Fruit fly (Drosophila melanogaster) whole organism, embryonic: ENCODE measurements around the gene DAAM.

Experiments used
- CG10565 ChIP-seq: fragments of 200-800 bp; sonication (Bioruptor generic); optimal IDR thresholded peaks from 3 replicates; lab custom pipeline; 2016; ENCODE audit warnings: missing biosample characterization, mild to moderate bottlenecking, missing genetic modification characterization
- CG13287 ChIP-seq: fragments of 200-800 bp; sonication (Bioruptor generic); IDR thresholded peaks from 2 replicates; pipeline ENCODE4 v1.3.6; 2022; ENCODE audit warnings: missing biosample characterization, missing genetic modification characterization; ENCODE audit not compliant: partially characterized antibody
- CG13424 ChIP-seq: fragments of 200-800 bp; sonication (Bioruptor generic); optimal IDR thresholded peaks from 2 replicates; lab custom pipeline; 2019; ENCODE audit warnings: missing biosample characterization, mild to moderate bottlenecking, missing genetic modification characterization, moderate library complexity
- CG17186 ChIP-seq: fragments of 200-800 bp; sonication (Bioruptor generic); optimal IDR thresholded peaks from 3 replicates; lab custom pipeline; 2017; ENCODE audit warnings: missing biosample characterization, missing genetic modification reagents, missing genetic modification characterization
- CG17385 ChIP-seq: fragments of 200-800 bp; sonication (Bioruptor generic); optimal IDR thresholded peaks from 3 replicates; lab custom pipeline; 2018; ENCODE audit warnings: missing biosample characterization, mild to moderate bottlenecking, missing genetic modification characterization
- CG17829 ChIP-seq: fragments of 200-800 bp; optimal IDR thresholded peaks from 2 replicates; lab custom pipeline; 2019; ENCODE audit warnings: missing biosample characterization, mild to moderate bottlenecking, missing genetic modification characterization, moderate library complexity
- CG2120 ChIP-seq: fragments of 200-800 bp; sonication (Bioruptor generic); optimal IDR thresholded peaks from 3 replicates; lab custom pipeline; 2016; ENCODE audit warnings: missing biosample characterization, missing genetic modification characterization
- CG2712 ChIP-seq: fragments of 200-800 bp; optimal IDR thresholded peaks from 3 replicates; lab custom pipeline; 2019; ENCODE audit warnings: missing biosample characterization, mild to moderate bottlenecking, missing genetic modification characterization, moderate library complexity
- CG33557 ChIP-seq: fragments of 200-800 bp; sonication (Bioruptor generic); optimal IDR thresholded peaks from 2 replicates; lab custom pipeline; 2019; ENCODE audit warnings: missing biosample characterization, mild to moderate bottlenecking, missing genetic modification characterization, moderate library complexity
- CG4617 ChIP-seq: fragments of 200-800 bp; sonication (Bioruptor generic); optimal IDR thresholded peaks from 3 replicates; lab custom pipeline; 2016; ENCODE audit warnings: missing biosample characterization, missing genetic modification characterization, borderline replicate concordance
- CG6254 ChIP-seq: fragments of 200-800 bp; sonication (Bioruptor generic); optimal IDR thresholded peaks from 3 replicates; lab custom pipeline; 2017; ENCODE audit warnings: mild to moderate bottlenecking, missing biosample characterization, missing genetic modification reagents, missing genetic modification characterization
- CG7928 ChIP-seq: fragments of 200-800 bp; sonication (Bioruptor generic); optimal IDR thresholded peaks from 2 replicates; lab custom pipeline; 2017; ENCODE audit warnings: missing biosample characterization, mild to moderate bottlenecking, missing genetic modification characterization
- CG8944 ChIP-seq: fragments of 200-800 bp; sonication (Bioruptor generic); optimal IDR thresholded peaks from 3 replicates; lab custom pipeline; 2016; ENCODE audit warnings: missing biosample characterization, missing genetic modification characterization
- Dll ChIP-seq: fragments of 200-800 bp; sonication (Bioruptor generic); IDR thresholded peaks from 4 replicates; pipeline ENCODE4 v1.3.6; 2022; ENCODE audit warnings: missing biosample characterization, missing genetic modification characterization; ENCODE audit not compliant: partially characterized antibody
- Doc3 ChIP-seq: fragments of 200-800 bp; sonication (Bioruptor generic); IDR thresholded peaks from 3 replicates; pipeline ENCODE4 v1.3.6; 2022; ENCODE audit warnings: missing biosample characterization, missing genetic modification characterization; ENCODE audit not compliant: partially characterized antibody
- E2f2 ChIP-seq: fragments of 200-800 bp; sonication (Bioruptor generic); IDR thresholded peaks from 2 replicates; pipeline ENCODE4 v1.3.6; 2022; ENCODE audit warnings: missing biosample characterization, missing genetic modification characterization
- Ets97D ChIP-seq: fragments of 200-800 bp; sonication (Bioruptor generic); optimal IDR thresholded peaks from 3 replicates; lab custom pipeline; 2016; ENCODE audit warnings: missing biosample characterization, missing genetic modification characterization
- HmgZ ChIP-seq: fragments of 200-800 bp; sonication (Bioruptor generic); optimal IDR thresholded peaks from 2 replicates; lab custom pipeline; 2018; ENCODE audit warnings: missing biosample characterization, mild to moderate bottlenecking, missing genetic modification characterization
- MBD-R2 ChIP-seq: fragments of 200-800 bp; sonication (Bioruptor generic); IDR thresholded peaks from 2 replicates; pipeline ENCODE4 v1.3.6; 2022; ENCODE audit warnings: missing biosample characterization, missing genetic modification characterization
- Med ChIP-seq: fragments of 200-800 bp; sonication (Bioruptor generic); peaks from one replicate; lab custom pipeline; 2016; ENCODE audit warnings: missing biosample characterization, missing genetic modification characterization, mild to moderate bottlenecking, inconsistent platforms, moderate library complexity
- Myb ChIP-seq: fragments of 200-800 bp; sonication (Bioruptor generic); optimal IDR thresholded peaks from 2 replicates; lab custom pipeline; 2016; ENCODE audit warnings: missing biosample characterization, missing genetic modification characterization
- NFAT ChIP-seq: fragments of 200-800 bp; sonication (Bioruptor generic); IDR thresholded peaks from 2 replicates; pipeline ENCODE4 v1.3.6; 2022; ENCODE audit warnings: missing biosample characterization, missing genetic modification characterization
- Opbp ChIP-seq: fragments of 200-800 bp; sonication (Bioruptor generic); IDR thresholded peaks from 3 replicates; pipeline ENCODE4 v1.3.6; 2022; ENCODE audit warnings: missing biosample characterization, missing genetic modification characterization; ENCODE audit not compliant: partially characterized antibody
- Pdp1 ChIP-seq, 2 experiments: fragments of 200-800 bp; sonication (Bioruptor generic); optimal IDR thresholded peaks; 3 replicates each; lab custom pipeline; 2016; ENCODE audit warnings: missing biosample characterization in 2 of 2, missing genetic modification characterization in 2 of 2, mild to moderate bottlenecking in 1 of 2, moderate library complexity in 1 of 2
- Sin3A ChIP-seq: fragments of >200 bp; optimal IDR thresholded peaks from 2 replicates; lab custom pipeline; 2018
- Sry-δ ChIP-seq: fragments of 200-800 bp; sonication (Bioruptor generic); optimal IDR thresholded peaks from 2 replicates; lab custom pipeline; 2016; ENCODE audit warnings: missing biosample characterization, missing genetic modification characterization
- Trl ChIP-seq, 3 experiments: fragments of >200 bp in 2 of 3; fragments of 200-800 bp in 1 of 3; sonication (Bioruptor generic) in 1 of 3; optimal IDR thresholded peaks; 2 replicates in 1 of 3; 3 replicates in 2 of 3; lab custom pipeline; 2016 to 2017; ENCODE audit warnings: missing biosample characterization in 1 of 3, missing genetic modification characterization in 1 of 3
- Xbp1 ChIP-seq: fragments of 200-800 bp; sonication (Bioruptor generic); optimal IDR thresholded peaks from 3 replicates; lab custom pipeline; 2016; ENCODE audit warnings: missing biosample characterization, mild to moderate bottlenecking, missing genetic modification characterization
- amos ChIP-seq: fragments of 200-800 bp; sonication (Bioruptor generic); IDR thresholded peaks from 2 replicates; pipeline ENCODE4 v1.3.6; 2022; ENCODE audit warnings: missing biosample characterization, missing genetic modification characterization; ENCODE audit not compliant: partially characterized antibody
- chif ChIP-seq, 2 experiments: fragments of 200-800 bp; sonication (Bioruptor generic); optimal IDR thresholded peaks; 3 replicates each; lab custom pipeline; 2016; ENCODE audit warnings: missing biosample characterization in 2 of 2, missing genetic modification characterization in 2 of 2
- dmrt11E ChIP-seq: fragments of 200-800 bp; sonication (Bioruptor generic); optimal IDR thresholded peaks from 3 replicates; lab custom pipeline; 2018; ENCODE audit warnings: missing biosample characterization, mild to moderate bottlenecking, missing genetic modification characterization, moderate library complexity
- ems ChIP-seq: fragments of 200-800 bp; sonication (Bioruptor generic); optimal IDR thresholded peaks from 3 replicates; lab custom pipeline; 2016; ENCODE audit warnings: missing biosample characterization, missing genetic modification characterization
- gfzf ChIP-seq: fragments of 200-800 bp; sonication (Bioruptor generic); optimal IDR thresholded peaks from 2 replicates; lab custom pipeline; 2016; ENCODE audit warnings: missing biosample characterization, mild to moderate bottlenecking, missing genetic modification characterization, moderate library complexity
- hbn ChIP-seq: fragments of 200-800 bp; sonication (Bioruptor generic); IDR thresholded peaks from 2 replicates; pipeline ENCODE4 v1.3.6; 2022; ENCODE audit warnings: missing biosample characterization, missing genetic modification characterization; ENCODE audit not compliant: partially characterized antibody
- her ChIP-seq: fragments of 200-800 bp; sonication (Bioruptor generic); optimal IDR thresholded peaks from 2 replicates; lab custom pipeline; 2016; ENCODE audit warnings: missing biosample characterization, missing genetic modification characterization
- inv ChIP-seq: fragments of 200-800 bp; sonication (Bioruptor generic); IDR thresholded peaks from 2 replicates; pipeline ENCODE4 v1.3.6; 2022; ENCODE audit warnings: missing biosample characterization, missing genetic modification characterization; ENCODE audit not compliant: partially characterized antibody
- knrl ChIP-seq: fragments of 200-800 bp; sonication (Bioruptor generic); IDR thresholded peaks from 3 replicates; pipeline ENCODE4 v1.3.6; 2022; ENCODE audit warnings: missing biosample characterization, missing genetic modification characterization; ENCODE audit not compliant: partially characterized antibody
- lola ChIP-seq, 3 experiments: fragments of >200 bp in 2 of 3; fragments of 200-800 bp in 1 of 3; sonication (Bioruptor generic) in 1 of 3; optimal IDR thresholded peaks; 2 replicates each; lab custom pipeline; 2017 to 2019; ENCODE audit warnings: missing biosample characterization in 3 of 3, missing genetic modification characterization in 3 of 3, mild to moderate bottlenecking in 1 of 3, moderate library complexity in 1 of 3
- mam ChIP-seq: fragments of 200-800 bp; sonication (Bioruptor generic); optimal IDR thresholded peaks from 3 replicates; lab custom pipeline; 2016; ENCODE audit warnings: missing biosample characterization, missing genetic modification characterization
- nerfin-2 ChIP-seq: fragments of 200-800 bp; sonication (Bioruptor generic); IDR thresholded peaks from 2 replicates; pipeline ENCODE4 v1.3.6; 2022; ENCODE audit warnings: missing biosample characterization, missing genetic modification characterization; ENCODE audit not compliant: partially characterized antibody
- nmo ChIP-seq: fragments of 200-800 bp; sonication (Bioruptor generic); optimal IDR thresholded peaks from 2 replicates; lab custom pipeline; 2018; ENCODE audit warnings: missing biosample characterization, mild to moderate bottlenecking, missing genetic modification characterization, moderate library complexity
- pho ChIP-seq: fragments of 200-800 bp; sonication (Bioruptor generic); optimal IDR thresholded peaks from 2 replicates; lab custom pipeline; 2016; ENCODE audit warnings: missing biosample characterization, missing genetic modification characterization
- phol ChIP-seq: fragments of 200-800 bp; sonication (Bioruptor generic); optimal IDR thresholded peaks from 3 replicates; lab custom pipeline; 2018; ENCODE audit warnings: missing biosample characterization, mild to moderate bottlenecking, missing genetic modification characterization, moderate library complexity
- ranshi ChIP-seq: fragments of 200-800 bp; sonication (Bioruptor generic); IDR thresholded peaks from 2 replicates; pipeline ENCODE4 v1.3.6; 2022; ENCODE audit warnings: missing biosample characterization, missing genetic modification characterization
- stc ChIP-seq: fragments of 200-800 bp; sonication (Bioruptor generic); IDR thresholded peaks from 2 replicates; pipeline ENCODE4 v1.3.6; 2022; ENCODE audit warnings: missing biosample characterization, missing genetic modification characterization
- stwl ChIP-seq: fragments of 200-800 bp; sonication (Bioruptor generic); optimal IDR thresholded peaks from 3 replicates; lab custom pipeline; 2018; ENCODE audit warnings: missing biosample characterization, mild to moderate bottlenecking, missing genetic modification characterization, moderate library complexity
- tll ChIP-seq, 2 experiments: fragments of 200-800 bp in 1 of 2; fragments of >200 bp in 1 of 2; sonication (Bioruptor generic) in 1 of 2; optimal IDR thresholded peaks; 2 replicates each; lab custom pipeline; 2017 to 2019; ENCODE audit warnings: missing biosample characterization in 2 of 2, missing genetic modification characterization in 2 of 2, mild to moderate bottlenecking in 1 of 2, moderate library complexity in 1 of 2
- trem ChIP-seq: fragments of 200-800 bp; optimal IDR thresholded peaks from 3 replicates; lab custom pipeline; 2019; ENCODE audit warnings: missing biosample characterization, mild to moderate bottlenecking, missing genetic modification characterization, moderate library complexity

The DAAM gene

DNA sequence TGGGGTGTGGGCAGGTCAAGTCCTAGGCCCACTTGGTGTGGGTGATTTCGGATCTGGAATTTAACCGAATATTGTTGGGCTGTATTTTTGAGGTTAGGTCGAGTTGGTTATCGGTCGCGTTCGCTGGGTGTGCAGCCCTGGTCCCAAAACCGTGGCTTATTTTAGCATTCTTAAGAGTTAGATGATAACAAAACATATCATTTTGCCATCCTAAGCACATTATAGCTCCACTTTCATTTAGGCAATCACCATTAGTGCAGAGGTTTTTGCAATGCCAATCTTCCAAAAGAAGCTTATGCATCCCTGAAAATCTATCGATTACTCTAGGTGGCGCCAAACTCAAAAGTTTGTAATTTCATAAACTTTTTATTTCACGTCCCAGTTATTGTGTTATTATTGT, 27.1 kb upstream of the DAAM start, which contains the start of gene MTPAP (continued):
- TF ChIP-seq CG2120 (GFP tag; lab: Kevin White, UChicago), result peak; percentile 28
- TF ChIP-seq ems (GFP tag; lab: Kevin White, UChicago), result peak; percentile 4
- peak; percentile 44 for TF ChIP-seq phol (tag; lab: Kevin White, UChicago)
- TF ChIP-seq Xbp1 (GFP tag; lab: Kevin White, UChicago), result peak; percentile 23
- TF ChIP-seq MBD-R2 (GFP tag; lab: Robert Waterston, UW), result peak; percentile 72
- TF ChIP-seq amos, result peak; percentile 49; the same call in 1 of the 2 replicates
- TF ChIP-seq Opbp, result peak; percentile 61; the same call in 1 of the 3 replicates
- TF ChIP-seq nmo (GFP tag; lab: Kevin White, UChicago), result peak; percentile 54
- TF ChIP-seq stwl (tag; lab: Kevin White, UChicago), result peak; percentile 20
- TF ChIP-seq stc (GFP tag; lab: Robert Waterston, UW), result no peak
- peak; percentile 51 for TF ChIP-seq CG4617 (GFP tag; lab: Kevin White, UChicago)
- peak; percentile 74 for TF ChIP-seq CG13287 (GFP tag; lab: Robert Waterston, UW)
- TF ChIP-seq hbn (GFP tag; lab: Robert Waterston, UW), result peak; percentile 52; the same call in 1 of the 2 replicates
- peak; percentile 69 for TF ChIP-seq Myb (GFP tag; lab: Kevin White, UChicago)
- peak; percentile 12 for TF ChIP-seq gfzf (GFP tag; lab: Kevin White, UChicago)
- TF ChIP-seq knrl, result peak; percentile 69
- TF ChIP-seq CG2712 (tag; lab: Kevin White, UChicago), result peak; percentile 39
- peak; percentile 42; the same call in 1 of the 3 replicates for TF ChIP-seq Doc3 (GFP tag; lab: Robert Waterston, UW)
- no peak for TF ChIP-seq CG17186 (GFP tag; lab: Kevin White, UChicago)
- peak; percentile 66 for TF ChIP-seq Dll
- peak; percentile 69 for TF ChIP-seq Sry-δ
- TF ChIP-seq Trl (optimal IDR thresholded peaks at IDR 0.05; lab: Kevin White, UChicago), result no peak
- peak; percentile 17 for TF ChIP-seq Trl (GFP tag; optimal IDR thresholded peaks at IDR 0.05; lab: Kevin White, UChicago)
- peak in 1 of 2 experiments; percentile 6 for TF ChIP-seq tll (GFP tag; optimal IDR thresholded peaks at IDR 0.05; lab: Kevin White, UChicago)
- TF ChIP-seq dmrt11E (tag; lab: Kevin White, UChicago), result peak; percentile 10
- TF ChIP-seq chif (GFP tag; optimal IDR thresholded peaks at IDR 0.05; lab: Kevin White, UChicago), result peak in 1 of 2 experiments; percentile 3
- peak; percentile 6 for TF ChIP-seq CG13424 (tag; lab: Kevin White, UChicago)
- TF ChIP-seq E2f2, result peak; percentile 93
- peak; percentile 14 for TF ChIP-seq pho (GFP tag; lab: Kevin White, UChicago)
- TF ChIP-seq inv (GFP tag; lab: Robert Waterston, UW), result peak; percentile 53
- TF ChIP-seq CG6254 (GFP tag; lab: Kevin White, UChicago), result no peak
- TF ChIP-seq Pdp1 (GFP tag; optimal IDR thresholded peaks at IDR 0.05; lab: Kevin White, UChicago), result peak in 1 of 2 experiments; percentile 0
- peak; percentile 14 for TF ChIP-seq her (GFP tag; lab: Kevin White, UChicago)
- peak; percentile 11 for TF ChIP-seq CG8944 (GFP tag; lab: Kevin White, UChicago)
- peak in 1 of 3 experiments; percentile 4 for TF ChIP-seq lola (GFP tag; optimal IDR thresholded peaks at IDR 0.05; lab: Kevin White, UChicago)
- peak; percentile 83 for TF ChIP-seq Sin3A (lab: Kevin White, UChicago)
- TF ChIP-seq mam (GFP tag; lab: Kevin White, UChicago), result peak; percentile 13
- peak; percentile 30 for TF ChIP-seq CG17829 (tag; lab: Kevin White, UChicago)
- TF ChIP-seq CG10565 (GFP tag; lab: Kevin White, UChicago), result no peak
- peak; percentile 66 for TF ChIP-seq nerfin-2 (GFP tag; lab: Robert Waterston, UW)
- TF ChIP-seq HmgZ (tag; lab: Kevin White, UChicago), result peak; percentile 7
- peak; percentile 64 for TF ChIP-seq trem (tag; lab: Kevin White, UChicago)
- TF ChIP-seq CG7928 (GFP tag; lab: Kevin White, UChicago), result peak; percentile 97
- TF ChIP-seq CG17385 (GFP tag; lab: Kevin White, UChicago), result no peak
- peak; percentile 14 for TF ChIP-seq CG33557
- peak; percentile 84 for TF ChIP-seq Med (GFP tag; lab: Kevin White, UChicago)
- TF ChIP-seq ranshi (GFP tag; lab: Robert Waterston, UW), result no peak
- TF ChIP-seq Ets97D (GFP tag; lab: Kevin White, UChicago), result peak; percentile 1
- no peak for TF ChIP-seq NFAT (GFP tag; lab: Robert Waterston, UW)
